Fruit fly (Drosophila melanogaster): ENCODE results near the gene mid.

mid gene

DNA sequence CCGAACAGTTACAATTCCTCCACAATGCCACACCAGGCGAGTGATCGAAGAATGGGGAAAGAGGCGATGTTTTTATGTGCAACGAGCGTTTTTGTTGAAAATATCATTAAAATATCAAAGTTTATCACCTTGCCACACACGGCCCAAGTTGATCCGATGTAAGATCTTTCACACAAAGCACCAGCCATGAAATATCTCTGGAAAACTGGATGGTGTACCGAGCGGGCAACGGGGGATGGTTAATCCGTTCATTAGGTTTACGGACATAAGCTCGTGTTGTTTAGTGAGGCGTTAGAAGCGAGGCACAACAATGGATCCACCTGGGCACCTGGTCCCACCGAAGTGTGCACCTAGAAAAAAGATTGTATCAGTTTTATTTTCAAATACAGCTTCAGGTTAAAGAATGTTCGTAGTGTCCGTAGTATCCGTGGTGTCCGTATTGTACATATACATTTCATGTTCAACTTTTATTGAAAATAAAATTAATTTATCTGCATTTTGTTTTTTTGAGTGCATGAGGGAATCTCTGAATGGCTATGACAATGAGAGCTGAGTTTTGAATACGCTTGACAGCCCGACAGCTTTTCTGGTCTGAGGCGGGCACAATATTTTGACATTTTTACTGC lies 35.1 kb downstream of the mid start (continued):
- TF ChIP-seq jing (GFP tag; optimal IDR thresholded peaks at IDR 0.05): peak; percentile 36
- TF ChIP-seq CG8388 (GFP tag; optimal IDR thresholded peaks at IDR 0.05): peak; percentile 61
- peak; percentile 70 for TF ChIP-seq CG7372 (GFP tag; IDR thresholded peaks at IDR 0.05)
- TF ChIP-seq lilli (GFP tag; optimal IDR thresholded peaks at IDR 0.05): peak; percentile 55
- no peak; the same call in 1 of the 2 replicates for TF ChIP-seq sob (GFP tag; IDR thresholded peaks at IDR 0.05)
- TF ChIP-seq abd-A (tag; optimal IDR thresholded peaks at IDR 0.05): peak; percentile 39
- TF ChIP-seq sisA (GFP tag; IDR thresholded peaks at IDR 0.05): peak; percentile 74
- no peak for TF ChIP-seq CkIIα-i1 (GFP tag; IDR thresholded peaks at IDR 0.05)
- TF ChIP-seq usp (GFP tag; optimal IDR thresholded peaks at IDR 0.05): no peak
- no peak for TF ChIP-seq Fer2 (tag; optimal IDR thresholded peaks at IDR 0.05)
- TF ChIP-seq Max (GFP tag; optimal IDR thresholded peaks at IDR 0.05): peak; percentile 33
- no peak for TF ChIP-seq vfl (GFP tag; optimal IDR thresholded peaks at IDR 0.05)
- TF ChIP-seq Xbp1 (GFP tag; optimal IDR thresholded peaks at IDR 0.05): peak; percentile 50
- TF ChIP-seq CG6272 (GFP tag; IDR thresholded peaks at IDR 0.05): peak; percentile 39; the same call in 1 of the 2 replicates
- no peak for TF ChIP-seq trh (GFP tag; optimal IDR thresholded peaks at IDR 0.05)
- TF ChIP-seq pzg (GFP tag; optimal IDR thresholded peaks at IDR 0.05): no peak
- TF ChIP-seq CG8359 (GFP tag; optimal IDR thresholded peaks at IDR 0.05; ENCODE audit: borderline replicate concordance): peak; percentile 29
- no peak for TF ChIP-seq cg (GFP tag; optimal IDR thresholded peaks at IDR 0.05)
- peak; percentile 19; the same call in 1 of the 2 replicates for TF ChIP-seq seq (GFP tag; IDR thresholded peaks at IDR 0.05)
- peak; percentile 50 for TF ChIP-seq nerfin-1 (tag; optimal IDR thresholded peaks at IDR 0.05)
- TF ChIP-seq Dfd (GFP tag; optimal IDR thresholded peaks at IDR 0.05): no peak
- TF ChIP-seq zen (tag; optimal IDR thresholded peaks at IDR 0.05): peak; percentile 31
- TF ChIP-seq lola (GFP tag; optimal IDR thresholded peaks at IDR 0.05): peak in 1 of 3 experiments; percentile 77
- no peak for TF ChIP-seq Jarid2 (GFP tag; optimal IDR thresholded peaks at IDR 0.05)
- peak; percentile 34 for TF ChIP-seq CG6813 (GFP tag; optimal IDR thresholded peaks at IDR 0.05)
- TF ChIP-seq CG14965 (GFP tag; optimal IDR thresholded peaks at IDR 0.05; ENCODE audit: borderline replicate concordance): no peak
- peak; percentile 87 for TF ChIP-seq Med (GFP tag)
- peak; percentile 24; the same call in 1 of the 2 replicates for TF ChIP-seq CG14667 (GFP tag; IDR thresholded peaks at IDR 0.05)
- TF ChIP-seq CG11093 (GFP tag; IDR thresholded peaks at IDR 0.05): no peak
- no peak for TF ChIP-seq corto (GFP tag; optimal IDR thresholded peaks at IDR 0.05)
- peak; percentile 70 for TF ChIP-seq CG17829 (tag; optimal IDR thresholded peaks at IDR 0.05)
- peak; percentile 26; the same call in 1 of the 2 replicates for TF ChIP-seq E2f1 (GFP tag; IDR thresholded peaks at IDR 0.05)
- peak; percentile 6 for TF ChIP-seq CG7745 (tag; optimal IDR thresholded peaks at IDR 0.05)
- peak; percentile 18 for TF ChIP-seq Hr3 (GFP tag; optimal IDR thresholded peaks at IDR 0.05)
- TF ChIP-seq Atf6 (GFP tag; IDR thresholded peaks at IDR 0.05): peak; percentile 61; the same call in 1 of the 2 replicates
- peak; percentile 19 for TF ChIP-seq HLH54F (GFP tag; optimal IDR thresholded peaks at IDR 0.05)
- peak; percentile 74 for TF ChIP-seq CG2678 (tag; optimal IDR thresholded peaks at IDR 0.05)
- TF ChIP-seq hkb (optimal IDR thresholded peaks at IDR 0.05): no peak
- TF ChIP-seq hkb (GFP tag; IDR thresholded peaks at IDR 0.05): peak; percentile 70
- peak; percentile 34 for TF ChIP-seq CG1602 (GFP tag; optimal IDR thresholded peaks at IDR 0.05)
- TF ChIP-seq CG34224 (GFP tag; IDR thresholded peaks at IDR 0.05; ENCODE audit: partially characterized antibody): no peak
- no peak for TF ChIP-seq E2f2 (GFP tag; IDR thresholded peaks at IDR 0.05)
- peak; percentile 59; the same call in 1 of the 2 replicates for TF ChIP-seq ara (GFP tag; IDR thresholded peaks at IDR 0.05)
- TF ChIP-seq CG8089 (GFP tag; optimal IDR thresholded peaks at IDR 0.05): no peak
- peak; percentile 69 for TF ChIP-seq CG33557 (GFP tag; optimal IDR thresholded peaks at IDR 0.05)
- TF ChIP-seq ssp (GFP tag; IDR thresholded peaks at IDR 0.05): peak; percentile 20; the same call in 1 of the 2 replicates
- no peak for TF ChIP-seq Mad (GFP tag; optimal IDR thresholded peaks at IDR 0.05)
- TF ChIP-seq CG1792 (GFP tag; optimal IDR thresholded peaks at IDR 0.05): no peak
- peak; percentile 70 for TF ChIP-seq nmo (GFP tag; optimal IDR thresholded peaks at IDR 0.05)
- TF ChIP-seq Taf1 (GFP tag; IDR thresholded peaks at IDR 0.05): 0 out of 2 replicates have a peak, but pooled peaks have one; percentile 11

All from whole organism, embryonic.